Fruit fly (Drosophila melanogaster) whole organism, embryonic: ENCODE data around the gene CG14326.

Experiments used
- Antp ChIP-seq: fragments of 200-800 bp; sonication (Bioruptor generic); optimal IDR thresholded peaks from 3 replicates; lab custom pipeline; 2016; ENCODE audit warnings: missing biosample characterization, missing genetic modification characterization
- CG10543 ChIP-seq: fragments of 200-800 bp; sonication (Bioruptor generic); optimal IDR thresholded peaks from 3 replicates; lab custom pipeline; 2017; ENCODE audit warnings: missing biosample characterization, mild to moderate bottlenecking, missing genetic modification characterization, moderate library complexity
- CG11247 ChIP-seq: fragments of 200-800 bp; sonication (Bioruptor generic); IDR thresholded peaks from 2 replicates; pipeline ENCODE4 v1.3.6; 2022; ENCODE audit warnings: missing biosample characterization, missing genetic modification characterization
- CG14860 ChIP-seq: fragments of 200-800 bp; sonication (Bioruptor generic); IDR thresholded peaks from 3 replicates; pipeline ENCODE4 v1.3.6; 2022; ENCODE audit warnings: missing biosample characterization, missing genetic modification characterization; ENCODE audit not compliant: partially characterized antibody
- CG17912 ChIP-seq: fragments of 200-800 bp; sonication (Bioruptor generic); optimal IDR thresholded peaks from 2 replicates; lab custom pipeline; 2018; ENCODE audit warnings: missing biosample characterization, mild to moderate bottlenecking, missing genetic modification characterization
- CG18764 ChIP-seq: fragments of 200-800 bp; sonication (Bioruptor generic); optimal IDR thresholded peaks from 3 replicates; lab custom pipeline; 2016; ENCODE audit warnings: missing biosample characterization, missing genetic modification characterization
- CG2129 ChIP-seq: fragments of 200-800 bp; sonication (Bioruptor generic); IDR thresholded peaks from 2 replicates; pipeline ENCODE4 v1.3.6; 2022; ENCODE audit warnings: missing biosample characterization, missing genetic modification characterization; ENCODE audit not compliant: partially characterized antibody
- CG2202 ChIP-seq: fragments of 200-800 bp; sonication (Bioruptor generic); optimal IDR thresholded peaks from 2 replicates; lab custom pipeline; 2018; ENCODE audit warnings: missing biosample characterization, mild to moderate bottlenecking, missing genetic modification characterization
- CG32767 ChIP-seq: fragments of 200-800 bp; sonication (Bioruptor generic); IDR thresholded peaks from 2 replicates; pipeline ENCODE4 v1.3.6; 2022; ENCODE audit warnings: missing biosample characterization, missing genetic modification characterization
- CG6254 ChIP-seq: fragments of 200-800 bp; sonication (Bioruptor generic); optimal IDR thresholded peaks from 3 replicates; lab custom pipeline; 2017; ENCODE audit warnings: mild to moderate bottlenecking, missing biosample characterization, missing genetic modification reagents, missing genetic modification characterization
- CG8388 ChIP-seq: fragments of 200-800 bp; sonication (Bioruptor generic); optimal IDR thresholded peaks from 2 replicates; lab custom pipeline; 2019; ENCODE audit warnings: missing biosample characterization, mild to moderate bottlenecking, missing genetic modification characterization, moderate library complexity
- CG8765 ChIP-seq: fragments of 200-800 bp; sonication (Bioruptor generic); IDR thresholded peaks from 2 replicates; pipeline ENCODE4 v1.3.6; 2022; ENCODE audit warnings: missing biosample characterization, missing genetic modification characterization
- E2f2 ChIP-seq: fragments of 200-800 bp; sonication (Bioruptor generic); IDR thresholded peaks from 2 replicates; pipeline ENCODE4 v1.3.6; 2022; ENCODE audit warnings: missing biosample characterization, missing genetic modification characterization
- Hey ChIP-seq: fragments of 200-800 bp; sonication (Bioruptor generic); optimal IDR thresholded peaks from 3 replicates; lab custom pipeline; 2018; ENCODE audit warnings: missing biosample characterization, mild to moderate bottlenecking, missing genetic modification characterization
- Jarid2 ChIP-seq: fragments of 200-800 bp; sonication (Bioruptor generic); optimal IDR thresholded peaks from 3 replicates; lab custom pipeline; 2017; ENCODE audit warnings: mild to moderate bottlenecking, missing biosample characterization, missing genetic modification reagents, missing genetic modification characterization
- Poxn ChIP-seq: fragments of 200-800 bp; sonication (Bioruptor generic); IDR thresholded peaks from 2 replicates; pipeline ENCODE4 v1.3.6; 2022; ENCODE audit warnings: missing biosample characterization, missing genetic modification characterization
- Rfx ChIP-seq: fragments of 200-800 bp; sonication (Bioruptor generic); IDR thresholded peaks from 2 replicates; pipeline ENCODE4 v1.3.6; 2022; ENCODE audit warnings: missing biosample characterization, missing genetic modification characterization
- Scr ChIP-seq: fragments of 200-800 bp; sonication (Bioruptor generic); IDR thresholded peaks from 2 replicates; pipeline ENCODE4 v1.3.6; 2022; ENCODE audit warnings: missing biosample characterization, missing genetic modification characterization; ENCODE audit not compliant: partially characterized antibody
- amos ChIP-seq: fragments of 200-800 bp; sonication (Bioruptor generic); IDR thresholded peaks from 2 replicates; pipeline ENCODE4 v1.3.6; 2022; ENCODE audit warnings: missing biosample characterization, missing genetic modification characterization; ENCODE audit not compliant: partially characterized antibody
- cas ChIP-seq: fragments of 200-800 bp; sonication (Bioruptor generic); IDR thresholded peaks from 2 replicates; pipeline ENCODE4 v1.3.6; 2022; ENCODE audit warnings: missing biosample characterization, missing genetic modification characterization
- chif ChIP-seq, 2 experiments: fragments of 200-800 bp; sonication (Bioruptor generic); optimal IDR thresholded peaks; 3 replicates each; lab custom pipeline; 2016; ENCODE audit warnings: missing biosample characterization in 2 of 2, missing genetic modification characterization in 2 of 2
- crc ChIP-seq: fragments of 200-800 bp; sonication (Bioruptor generic); optimal IDR thresholded peaks from 2 replicates; lab custom pipeline; 2016; ENCODE audit warnings: missing biosample characterization, missing genetic modification characterization
- ems ChIP-seq: fragments of 200-800 bp; sonication (Bioruptor generic); optimal IDR thresholded peaks from 3 replicates; lab custom pipeline; 2016; ENCODE audit warnings: missing biosample characterization, missing genetic modification characterization
- fd102C ChIP-seq: fragments of 200-800 bp; sonication (Bioruptor generic); optimal IDR thresholded peaks from 2 replicates; lab custom pipeline; 2018; ENCODE audit warnings: missing biosample characterization, mild to moderate bottlenecking, missing genetic modification characterization, moderate library complexity
- fd64A ChIP-seq: fragments of 200-800 bp; sonication (Bioruptor generic); optimal IDR thresholded peaks from 3 replicates; lab custom pipeline; 2018; ENCODE audit warnings: missing biosample characterization, mild to moderate bottlenecking, missing genetic modification characterization
- grn ChIP-seq: fragments of 200-800 bp; sonication (Bioruptor generic); optimal IDR thresholded peaks from 3 replicates; lab custom pipeline; 2017; ENCODE audit warnings: missing biosample characterization, missing genetic modification characterization
- h ChIP-seq: fragments of >200 bp; optimal IDR thresholded peaks from 2 replicates; lab custom pipeline; 2017
- ham ChIP-seq: fragments of 200-800 bp; sonication (Bioruptor generic); IDR thresholded peaks from 2 replicates; pipeline ENCODE4 v1.3.6; 2022; ENCODE audit warnings: missing biosample characterization, missing genetic modification characterization
- jumu ChIP-seq: fragments of 200-800 bp; sonication (Bioruptor generic); optimal IDR thresholded peaks from 3 replicates; lab custom pipeline; 2016; ENCODE audit warnings: missing biosample characterization, missing genetic modification characterization
- kni ChIP-seq: fragments of 200-800 bp; sonication (Bioruptor generic); optimal IDR thresholded peaks from 3 replicates; lab custom pipeline; 2017; ENCODE audit warnings: mild to moderate bottlenecking, missing biosample characterization, missing genetic modification reagents, missing genetic modification characterization
- lmd ChIP-seq: fragments of 200-800 bp; sonication (Bioruptor generic); IDR thresholded peaks from 2 replicates; pipeline ENCODE4 v1.3.6; 2022; ENCODE audit warnings: missing biosample characterization, missing genetic modification characterization
- nerfin-1 ChIP-seq: fragments of 200-800 bp; sonication (Bioruptor generic); optimal IDR thresholded peaks from 3 replicates; lab custom pipeline; 2019; ENCODE audit warnings: missing biosample characterization, mild to moderate bottlenecking, missing genetic modification characterization, moderate library complexity
- onecut ChIP-seq: fragments of 200-800 bp; sonication (Bioruptor generic); IDR thresholded peaks from 2 replicates; pipeline ENCODE4 v1.3.6; 2022; ENCODE audit warnings: missing biosample characterization, missing genetic modification characterization
- otp ChIP-seq: fragments of 200-800 bp; sonication (Bioruptor generic); IDR thresholded peaks from 3 replicates; pipeline ENCODE4, ENCODE4 v1.3.6; 2022; ENCODE audit warnings: missing biosample characterization, missing genetic modification characterization
- phol ChIP-seq: fragments of 200-800 bp; sonication (Bioruptor generic); optimal IDR thresholded peaks from 3 replicates; lab custom pipeline; 2018; ENCODE audit warnings: missing biosample characterization, mild to moderate bottlenecking, missing genetic modification characterization, moderate library complexity
- sisA ChIP-seq: fragments of 200-800 bp; sonication (Bioruptor generic); IDR thresholded peaks from 2 replicates; pipeline ENCODE4 v1.3.6; 2022; ENCODE audit warnings: missing biosample characterization, missing genetic modification characterization
- sqz ChIP-seq: fragments of 200-800 bp; sonication (Bioruptor generic); optimal IDR thresholded peaks from 3 replicates; lab custom pipeline; 2018; ENCODE audit warnings: missing biosample characterization, mild to moderate bottlenecking, missing genetic modification characterization
- stc ChIP-seq: fragments of 200-800 bp; sonication (Bioruptor generic); IDR thresholded peaks from 2 replicates; pipeline ENCODE4 v1.3.6; 2022; ENCODE audit warnings: missing biosample characterization, missing genetic modification characterization
- ttk ChIP-seq: fragments of 200-800 bp; sonication (Bioruptor generic); IDR thresholded peaks from 2 replicates; pipeline ENCODE4 v2.1.2; 2022; ENCODE audit warnings: missing biosample characterization, missing genetic modification characterization
- yki ChIP-seq: fragments of >200 bp; optimal IDR thresholded peaks from 3 replicates; lab custom pipeline; 2018

CG14326 gene

DNA sequence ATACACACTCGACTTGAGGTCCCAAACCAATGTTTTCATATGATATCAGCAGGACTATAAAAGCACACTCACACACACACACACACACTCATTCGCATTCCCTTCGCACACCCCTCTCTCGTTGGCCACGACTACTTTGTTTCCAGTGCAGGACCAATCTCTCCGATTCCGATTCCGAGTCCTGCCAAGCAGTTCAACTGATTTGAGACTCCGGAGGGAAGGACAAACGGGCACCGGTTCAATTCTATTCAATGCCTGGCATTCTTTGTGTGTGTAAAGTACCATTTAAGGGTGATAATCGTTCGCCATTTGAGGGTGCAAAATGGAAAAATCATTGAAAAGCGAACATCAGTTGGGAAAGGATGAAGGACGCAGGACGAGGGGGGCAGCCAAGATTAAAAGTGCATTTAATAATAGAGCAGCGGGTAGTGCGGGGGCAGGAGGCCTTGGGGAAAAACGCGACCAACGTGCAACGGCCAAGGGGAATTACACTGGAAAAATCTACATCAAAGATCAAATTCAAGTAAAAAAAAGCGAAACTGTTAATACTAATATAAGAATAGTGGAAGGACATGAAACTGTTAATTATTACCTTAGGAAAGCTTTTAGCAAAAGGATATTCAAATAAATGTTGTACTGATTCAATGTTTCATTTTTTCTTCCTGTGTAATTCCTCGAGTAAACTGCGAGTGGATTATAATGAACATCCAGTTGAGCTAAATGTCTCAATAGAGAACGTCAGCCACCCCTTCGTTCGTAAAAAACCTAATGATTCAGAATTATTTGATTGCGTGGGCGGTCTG, 35.0 kb upstream of the CG14326 start (continued):
- TF ChIP-seq Scr (GFP tag; lab: Robert Waterston, UW), result no peak
- peak; percentile 50 for TF ChIP-seq nerfin-1 (tag; lab: Kevin White, UChicago)
- TF ChIP-seq ham (GFP tag; lab: Robert Waterston, UW), result no peak
- TF ChIP-seq Jarid2 (GFP tag; lab: Kevin White, UChicago), result no peak
- TF ChIP-seq cas (GFP tag; lab: Robert Waterston, UW), result no peak
- TF ChIP-seq CG32767 (GFP tag; lab: Robert Waterston, UW), result peak; percentile 21; the same call in 1 of the 2 replicates
- TF ChIP-seq phol, result peak; percentile 72
- TF ChIP-seq CG2129 (GFP tag; lab: Robert Waterston, UW), result no peak
- 0 out of 2 replicates have a peak, but pooled peaks have one; percentile 9 for TF ChIP-seq CG11247 (GFP tag; lab: Robert Waterston, UW)
- TF ChIP-seq crc (GFP tag; lab: Kevin White, UChicago), result no peak
- TF ChIP-seq CG8388 (GFP tag; lab: Kevin White, UChicago), result peak; percentile 71
- peak; percentile 55 for TF ChIP-seq sqz (GFP tag; lab: Kevin White, UChicago)
- TF ChIP-seq kni (GFP tag; lab: Kevin White, UChicago), result no peak
- no peak for TF ChIP-seq CG17912 (GFP tag; lab: Kevin White, UChicago)
- TF ChIP-seq jumu (GFP tag; lab: Kevin White, UChicago), result no peak
- no peak for TF ChIP-seq fd102C
- no peak for TF ChIP-seq CG10543
- TF ChIP-seq onecut (GFP tag; lab: Robert Waterston, UW), result peak; percentile 46; the same call in 1 of the 2 replicates
- no peak for TF ChIP-seq CG14860
- TF ChIP-seq yki (lab: Kevin White, UChicago), result no peak
- TF ChIP-seq amos (GFP tag; lab: Robert Waterston, UW), result no peak
- peak; percentile 41; the same call in 1 of the 3 replicates for TF ChIP-seq otp
- no peak for TF ChIP-seq Poxn (GFP tag; lab: Robert Waterston, UW)
- no peak for TF ChIP-seq ems
- no peak for TF ChIP-seq h
- TF ChIP-seq E2f2 (GFP tag; lab: Robert Waterston, UW), result no peak
- TF ChIP-seq CG8765 (GFP tag; lab: Robert Waterston, UW), result no peak; the same call in 1 of the 2 replicates
- peak in 1 of 2 experiments; percentile 62 for TF ChIP-seq chif (GFP tag; optimal IDR thresholded peaks at IDR 0.05; lab: Kevin White, UChicago)
- TF ChIP-seq grn (GFP tag; lab: Kevin White, UChicago), result no peak
- peak; percentile 34; the same call in 1 of the 2 replicates for TF ChIP-seq sisA (GFP tag; lab: Robert Waterston, UW)
- no peak for TF ChIP-seq stc
- no peak for TF ChIP-seq Rfx (GFP tag; lab: Robert Waterston, UW)
- TF ChIP-seq fd64A (GFP tag; lab: Kevin White, UChicago), result no peak
- peak; percentile 28 for TF ChIP-seq ttk (GFP tag; lab: Robert Waterston, UW)

DNA sequence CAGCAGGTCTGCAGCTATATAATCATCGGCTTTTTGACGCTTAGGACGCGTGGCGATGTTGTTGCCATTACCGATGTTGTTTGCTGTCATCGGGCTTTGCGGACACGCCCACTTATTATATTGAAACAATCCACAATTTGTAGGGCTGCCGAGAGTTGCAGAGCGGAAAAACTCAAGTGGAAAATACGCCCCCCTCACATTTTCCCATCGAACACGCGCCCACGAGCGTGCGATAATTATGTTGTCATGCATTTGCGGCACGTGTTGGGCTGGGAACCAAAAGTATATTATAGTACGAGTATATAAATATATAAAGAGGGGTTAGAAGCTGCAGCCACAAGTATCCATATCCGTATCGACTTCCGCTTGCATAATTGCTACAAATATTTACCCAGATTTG, 30.1 kb upstream of the CG14326 start:
- TF ChIP-seq CG6254 (GFP tag; lab: Kevin White, UChicago) (no peak), Antp (GFP tag; lab: Kevin White, UChicago) (no peak), CG18764 (GFP tag; lab: Kevin White, UChicago) (no peak), lmd (GFP tag; lab: Robert Waterston, UW) (no peak), CG2202 (no peak), Hey (tag; lab: Kevin White, UChicago) (peak; percentile 93)
